Fruit fly (Drosophila melanogaster) whole organism: Measurements from ENCODE around the gene CG17147.

Source experiments
- CG8478 ChIP-seq: fragments of >200 bp; optimal IDR thresholded peaks from 2 replicates; lab custom pipeline; 2018; ENCODE audit warnings: inconsistent platforms
- EcR ChIP-seq, 2 experiments: fragments of >200 bp; optimal IDR thresholded peaks; 2 replicates each; lab custom pipeline; 2017; ENCODE audit warnings: missing biosample characterization in 2 of 2, missing genetic modification characterization in 2 of 2, missing genetic modification reagents in 2 of 2
- usp ChIP-seq: fragments of >200 bp; optimal IDR thresholded peaks from 2 replicates; lab custom pipeline; 2017; ENCODE audit warnings: missing biosample characterization, missing genetic modification characterization, mixed read lengths

DNA sequence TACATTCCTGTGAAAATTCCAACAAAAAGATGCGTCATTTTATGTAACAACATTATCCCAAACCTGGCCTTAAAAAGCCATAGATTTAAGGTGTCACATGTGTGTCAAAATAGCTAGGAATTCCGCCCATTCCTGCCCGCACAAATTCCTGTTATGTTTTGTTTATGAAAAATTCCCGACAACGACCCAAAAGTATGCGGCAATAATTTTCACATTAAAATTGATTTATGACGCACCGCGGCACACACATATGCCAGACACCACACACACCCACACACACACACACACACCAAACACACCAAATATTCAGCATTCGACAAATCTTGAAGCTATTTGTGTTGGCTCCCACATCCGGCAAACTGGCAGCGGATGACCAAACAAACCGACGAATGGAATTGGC, 40.9 kb upstream of the CG17147 start:
- TF ChIP-seq EcR (GFP tag; optimal IDR thresholded peaks at IDR 0.05; lab: Kevin White, UChicago), result no peak
- no peak for TF ChIP-seq usp (GFP tag; lab: Kevin White, UChicago)
- TF ChIP-seq CG8478 (lab: Kevin White, UChicago), result no peak
